Worm (Caenorhabditis elegans) whole organism, mixed stage, embryonic: Measurements from ENCODE around the gene clec-6.

Source experiments
- blmp-1 ChIP-seq: fragments of 150-350 bp; optimal IDR thresholded peaks from 2 replicates; lab custom pipeline; 2014; ENCODE audit warnings: missing biosample characterization, missing genetic modification characterization
- ceh-39 ChIP-seq: fragments of 150-350 bp; optimal IDR thresholded peaks from 2 replicates; lab custom pipeline; 2014; ENCODE audit warnings: missing biosample characterization, missing genetic modification characterization
- ceh-43 ChIP-seq: fragments of 200-800 bp; sonication (Bioruptor generic); optimal IDR thresholded peaks from 2 replicates; lab custom pipeline; 2018; ENCODE audit warnings: mild to moderate bottlenecking, missing genetic modification characterization, moderate library complexity, missing compliant biosample characterization
- mep-1 ChIP-seq: fragments of 150-350 bp; optimal IDR thresholded peaks from 2 replicates; lab custom pipeline; 2017; ENCODE audit warnings: missing biosample characterization, missing genetic modification reagents, missing genetic modification characterization, inconsistent platforms
- nhr-12 ChIP-seq: fragments of 150-350 bp; optimal IDR thresholded peaks from 2 replicates; lab custom pipeline; 2014; ENCODE audit warnings: missing biosample characterization, missing genetic modification characterization
- nhr-28 ChIP-seq: fragments of 150-350 bp; optimal IDR thresholded peaks from 2 replicates; lab custom pipeline; 2014; ENCODE audit warnings: missing biosample characterization, missing genetic modification characterization
- sptf-1 ChIP-seq: sonication (generic microtip); optimal IDR thresholded peaks from 2 replicates; lab custom pipeline; 2017; ENCODE audit warnings: mild to moderate bottlenecking, missing genetic modification characterization, moderate library complexity, missing compliant biosample characterization
- unc-62 ChIP-seq: fragments of 150-350 bp; optimal IDR thresholded peaks from 2 replicates; lab custom pipeline; 2014; ENCODE audit warnings: missing biosample characterization, missing genetic modification reagents, missing genetic modification characterization

- TF ChIP-seq unc-62 (no peak), nhr-28 (tag; lab: Kevin White, UChicago) (no peak), mep-1 (tag; lab: Kevin White, UChicago) (peak; percentile 55), ceh-39 (tag; lab: Kevin White, UChicago) (no peak), ceh-43 (GFP tag; lab: Kevin White, UChicago) (no peak), sptf-1 (tag; lab: Kevin White, UChicago) (no peak), nhr-12 (tag; lab: Kevin White, UChicago) (no peak), blmp-1 (tag; lab: Kevin White, UChicago) (no peak)
Observed at ce11 chrIII:4917960-4918712, 30.9 kb upstream of the clec-6 start, which contains the start of gene rpb-8.
